Fruit fly (Drosophila melanogaster): Measurements from ENCODE around the gene CG34355.
A peak's percentile ranks its signal among the peaks of the same experiment; 100 is the strongest.

CG34355 gene

dm6 chr3R:23817566-23818202 lies 14.0 kb downstream of the CG34355 start (continued):
- no peak for TF ChIP-seq fd102C (GFP tag; optimal IDR thresholded peaks at IDR 0.05)
- no peak for TF ChIP-seq Myb (GFP tag; optimal IDR thresholded peaks at IDR 0.05)
- no peak for TF ChIP-seq her (GFP tag; optimal IDR thresholded peaks at IDR 0.05)
- no peak for TF ChIP-seq Dip2 (GFP tag; IDR thresholded peaks at IDR 0.05)
- TF ChIP-seq CG11504 (tag; optimal IDR thresholded peaks at IDR 0.05), result no peak
- TF ChIP-seq HLH3B (GFP tag; IDR thresholded peaks at IDR 0.05), result peak; percentile 47
- TF ChIP-seq Usf (GFP tag; optimal IDR thresholded peaks at IDR 0.05), result no peak
- peak; percentile 23 for TF ChIP-seq lilli (GFP tag; optimal IDR thresholded peaks at IDR 0.05)
- TF ChIP-seq Abd-B (GFP tag; optimal IDR thresholded peaks at IDR 0.05), result no peak
- TF ChIP-seq CG3407 (GFP tag; optimal IDR thresholded peaks at IDR 0.05), result peak; percentile 29
- peak; percentile 34; the same call in 1 of the 2 replicates for TF ChIP-seq CG17328 (GFP tag; IDR thresholded peaks at IDR 0.05)
- no peak for TF ChIP-seq Nf-YA (GFP tag; IDR thresholded peaks at IDR 0.05)
- TF ChIP-seq CG16815 (GFP tag; optimal IDR thresholded peaks at IDR 0.05), result no peak
- TF ChIP-seq gsb (GFP tag; IDR thresholded peaks at IDR 0.05), result no peak
- no peak for TF ChIP-seq Atf3 (GFP tag; optimal IDR thresholded peaks at IDR 0.05)
- 0 out of 3 replicates have a peak, but pooled peaks have one; percentile 41 for TF ChIP-seq gce (GFP tag; IDR thresholded peaks at IDR 0.05)
- peak; percentile 10 for TF ChIP-seq Dad (GFP tag; optimal IDR thresholded peaks at IDR 0.05)
- TF ChIP-seq gt (GFP tag; IDR thresholded peaks at IDR 0.05), result no peak
- no peak for TF ChIP-seq NK7.1 (GFP tag; optimal IDR thresholded peaks at IDR 0.05)
- TF ChIP-seq CG1233 (GFP tag; optimal IDR thresholded peaks at IDR 0.05), result no peak
- no peak for TF ChIP-seq CG7271 (tag; optimal IDR thresholded peaks at IDR 0.05)
- TF ChIP-seq Ada2b (GFP tag; IDR thresholded peaks at IDR 0.05), result 0 out of 2 replicates have a peak, but pooled peaks have one; percentile 22
- TF ChIP-seq CG10209 (GFP tag; optimal IDR thresholded peaks at IDR 0.05), result no peak
- no peak for TF ChIP-seq MBD-R2 (GFP tag; IDR thresholded peaks at IDR 0.05)
- TF ChIP-seq CG9797 (GFP tag; optimal IDR thresholded peaks at IDR 0.05), result no peak
- no peak for TF ChIP-seq Hr51 (GFP tag; optimal IDR thresholded peaks at IDR 0.05)
- TF ChIP-seq CG14050 (GFP tag; IDR thresholded peaks at IDR 0.05), result no peak
- peak; percentile 36 for TF ChIP-seq shn (GFP tag; optimal IDR thresholded peaks at IDR 0.05)
- no peak for TF ChIP-seq Taf1 (GFP tag; IDR thresholded peaks at IDR 0.05)
- TF ChIP-seq fd3F (GFP tag; optimal IDR thresholded peaks at IDR 0.05), result peak; percentile 25
- TF ChIP-seq pho (GFP tag; optimal IDR thresholded peaks at IDR 0.05), result peak; percentile 1
- TF ChIP-seq CG1647 (GFP tag; optimal IDR thresholded peaks at IDR 0.05), result peak; percentile 9
- TF ChIP-seq prd (optimal IDR thresholded peaks at IDR 0.05), result no peak
- peak; percentile 31; the same call in 1 of the 3 replicates for TF ChIP-seq prd (GFP tag; IDR thresholded peaks at IDR 0.05)
- peak; percentile 12 for TF ChIP-seq YL-1 (GFP tag; optimal IDR thresholded peaks at IDR 0.05)
- TF ChIP-seq ssp (GFP tag; IDR thresholded peaks at IDR 0.05), result no peak
- peak; percentile 56 for TF ChIP-seq CG14441 (GFP tag; IDR thresholded peaks at IDR 0.05)
- TF ChIP-seq CG8281 (tag; optimal IDR thresholded peaks at IDR 0.05), result no peak
- no peak for TF ChIP-seq Opbp (GFP tag; IDR thresholded peaks at IDR 0.05; ENCODE audit: partially characterized antibody)
- TF ChIP-seq onecut (GFP tag; IDR thresholded peaks at IDR 0.05), result 0 out of 2 replicates have a peak, but pooled peaks have one; percentile 22
- TF ChIP-seq pan (optimal IDR thresholded peaks at IDR 0.05), result no peak
- peak in 1 of 2 experiments; percentile 35 for TF ChIP-seq pan (GFP tag; optimal IDR thresholded peaks at IDR 0.05 in 1 of 2, IDR thresholded peaks at IDR 0.05 in 1 of 2)
- TF ChIP-seq CG32772 (GFP tag; IDR thresholded peaks at IDR 0.05), result peak; percentile 33; the same call in 1 of the 2 replicates
- TF ChIP-seq CG9215 (GFP tag; IDR thresholded peaks at IDR 0.05), result no peak
- no peak for TF ChIP-seq dmrt99B (tag; optimal IDR thresholded peaks at IDR 0.05)
- no peak for TF ChIP-seq Sry-β (GFP tag; optimal IDR thresholded peaks at IDR 0.05)
- no peak for TF ChIP-seq CG17802 (tag; optimal IDR thresholded peaks at IDR 0.05)
- TF ChIP-seq CG7786 (GFP tag; optimal IDR thresholded peaks at IDR 0.05), result no peak
- TF ChIP-seq mam (GFP tag; optimal IDR thresholded peaks at IDR 0.05), result peak; percentile 8
- TF ChIP-seq tio (GFP tag; optimal IDR thresholded peaks at IDR 0.05), result no peak
- no peak for TF ChIP-seq slou (GFP tag; optimal IDR thresholded peaks at IDR 0.05)

All from whole organism, embryonic.